Fruit fly (Drosophila melanogaster) whole organism, embryonic: ENCODE measurements around the gene CG13041.

ENCODE experiments used
- Abd-B ChIP-seq: fragments of 200-800 bp; sonication (Bioruptor generic); optimal IDR thresholded peaks from 2 replicates; lab custom pipeline; 2018; ENCODE audit warnings: missing biosample characterization, mild to moderate bottlenecking, missing genetic modification characterization, moderate library complexity
- Bgb ChIP-seq: fragments of 200-800 bp; sonication (Bioruptor generic); IDR thresholded peaks from 2 replicates; pipeline ENCODE4 v1.3.6; 2022; ENCODE audit warnings: missing biosample characterization, missing genetic modification characterization; ENCODE audit not compliant: partially characterized antibody
- CG10267 ChIP-seq: fragments of 200-800 bp; sonication (Bioruptor generic); optimal IDR thresholded peaks from 2 replicates; lab custom pipeline; 2018; ENCODE audit warnings: missing biosample characterization, mild to moderate bottlenecking, missing genetic modification characterization, moderate library complexity
- CG11247 ChIP-seq: fragments of 200-800 bp; sonication (Bioruptor generic); IDR thresholded peaks from 2 replicates; pipeline ENCODE4 v1.3.6; 2022; ENCODE audit warnings: missing biosample characterization, missing genetic modification characterization
- CG12071 ChIP-seq: fragments of 200-800 bp; sonication (Bioruptor generic); optimal IDR thresholded peaks from 3 replicates; lab custom pipeline; 2018; ENCODE audit warnings: missing biosample characterization, mild to moderate bottlenecking, missing genetic modification characterization
- CG12942 ChIP-seq: fragments of 200-800 bp; sonication (Bioruptor generic); optimal IDR thresholded peaks from 3 replicates; lab custom pipeline; 2016; ENCODE audit warnings: missing biosample characterization, missing genetic modification characterization
- CG14965 ChIP-seq: fragments of 200-800 bp; sonication (Bioruptor generic); optimal IDR thresholded peaks from 2 replicates; lab custom pipeline; 2016; ENCODE audit warnings: missing biosample characterization, missing genetic modification characterization, borderline replicate concordance
- CG16815 ChIP-seq: fragments of 200-800 bp; sonication (Bioruptor generic); optimal IDR thresholded peaks from 3 replicates; lab custom pipeline; 2017; ENCODE audit warnings: missing biosample characterization, mild to moderate bottlenecking, missing genetic modification characterization
- CG2199 ChIP-seq: fragments of 200-800 bp; sonication (Bioruptor generic); IDR thresholded peaks from 3 replicates; pipeline ENCODE4 v1.3.6; 2022; ENCODE audit warnings: missing biosample characterization, missing genetic modification characterization
- CG30431 ChIP-seq: fragments of 200-800 bp; sonication (Bioruptor generic); optimal IDR thresholded peaks from 2 replicates; lab custom pipeline; 2017; ENCODE audit warnings: missing biosample characterization, missing genetic modification characterization
- CG3281 ChIP-seq: fragments of 200-800 bp; sonication (Bioruptor generic); optimal IDR thresholded peaks from 3 replicates; lab custom pipeline; 2017; ENCODE audit warnings: missing biosample characterization, mild to moderate bottlenecking, missing genetic modification characterization
- CG4328 ChIP-seq: fragments of 200-800 bp; sonication (Bioruptor generic); optimal IDR thresholded peaks from 3 replicates; lab custom pipeline; 2017; ENCODE audit warnings: missing biosample characterization, missing genetic modification reagents, missing genetic modification characterization
- CG4404 ChIP-seq: fragments of 200-800 bp; sonication (Bioruptor generic); IDR thresholded peaks from 2 replicates; pipeline ENCODE4 v1.3.6; 2022; ENCODE audit warnings: missing biosample characterization, missing genetic modification characterization
- CG5180 ChIP-seq: fragments of 200-800 bp; sonication (Bioruptor generic); optimal IDR thresholded peaks from 3 replicates; lab custom pipeline; 2017; ENCODE audit warnings: missing biosample characterization, missing genetic modification characterization, mild to moderate bottlenecking, moderate library complexity, missing genetic modification reagents
- CG5245 ChIP-seq: fragments of 200-800 bp; sonication (Bioruptor generic); optimal IDR thresholded peaks from 3 replicates; lab custom pipeline; 2016; ENCODE audit warnings: missing biosample characterization, missing genetic modification characterization
- CG6791 ChIP-seq: fragments of 200-800 bp; sonication (Bioruptor generic); IDR thresholded peaks from 3 replicates; pipeline ENCODE4 v1.3.6; 2022; ENCODE audit warnings: missing biosample characterization, missing genetic modification characterization; ENCODE audit not compliant: partially characterized antibody
- Dip2 ChIP-seq: fragments of 200-800 bp; sonication (Bioruptor generic); IDR thresholded peaks from 2 replicates; pipeline ENCODE4 v1.3.6; 2022; ENCODE audit warnings: missing biosample characterization, missing genetic modification characterization
- Elba2 ChIP-seq: fragments of 200-800 bp; sonication (Bioruptor generic); optimal IDR thresholded peaks from 3 replicates; lab custom pipeline; 2016; ENCODE audit warnings: missing biosample characterization, missing genetic modification characterization
- Fer1 ChIP-seq: fragments of 200-800 bp; sonication (Bioruptor generic); optimal IDR thresholded peaks from 2 replicates; lab custom pipeline; 2017; ENCODE audit warnings: missing biosample characterization, mild to moderate bottlenecking, missing genetic modification characterization
- Fer3 ChIP-seq: fragments of 200-800 bp; sonication (Bioruptor generic); optimal IDR thresholded peaks from 2 replicates; lab custom pipeline; 2018; ENCODE audit warnings: missing biosample characterization, mild to moderate bottlenecking, missing genetic modification characterization, moderate library complexity
- Hand ChIP-seq: fragments of 200-800 bp; sonication (Bioruptor generic); optimal IDR thresholded peaks from 2 replicates; lab custom pipeline; 2017; ENCODE audit warnings: mild to moderate bottlenecking, missing biosample characterization, missing genetic modification reagents, missing genetic modification characterization
- HmgD ChIP-seq: fragments of 200-800 bp; sonication (Bioruptor generic); optimal IDR thresholded peaks from 3 replicates; lab custom pipeline; 2016; ENCODE audit warnings: missing biosample characterization, missing genetic modification characterization
- Ssrp ChIP-seq: fragments of 200-800 bp; sonication (Bioruptor generic); optimal IDR thresholded peaks from 2 replicates; lab custom pipeline; 2018; ENCODE audit warnings: missing biosample characterization, mild to moderate bottlenecking, missing genetic modification characterization, moderate library complexity
- Xrp1 ChIP-seq: fragments of 200-800 bp; sonication (Bioruptor generic); IDR thresholded peaks from 2 replicates; pipeline ENCODE4 v1.3.6; 2022; ENCODE audit warnings: missing biosample characterization, missing genetic modification characterization
- az2 ChIP-seq: fragments of 200-800 bp; sonication (Bioruptor generic); optimal IDR thresholded peaks from 3 replicates; lab custom pipeline; 2016; ENCODE audit warnings: missing biosample characterization, missing genetic modification characterization
- btn ChIP-seq: fragments of 200-800 bp; sonication (Bioruptor generic); optimal IDR thresholded peaks from 2 replicates; lab custom pipeline; 2016; ENCODE audit warnings: missing biosample characterization, missing genetic modification characterization
- cato ChIP-seq: fragments of 200-800 bp; sonication (Bioruptor generic); optimal IDR thresholded peaks from 2 replicates; lab custom pipeline; 2016; ENCODE audit warnings: missing biosample characterization, missing genetic modification characterization, borderline replicate concordance
- chinmo ChIP-seq: fragments of 200-800 bp; sonication (Bioruptor generic); IDR thresholded peaks from 4 replicates; pipeline ENCODE4 v1.3.6; 2022; ENCODE audit warnings: missing biosample characterization, missing genetic modification characterization; ENCODE audit not compliant: partially characterized antibody
- da ChIP-seq: fragments of 200-800 bp; sonication (Bioruptor generic); optimal IDR thresholded peaks from 2 replicates; lab custom pipeline; 2016; ENCODE audit warnings: missing biosample characterization, missing genetic modification characterization
- dysf ChIP-seq: fragments of 200-800 bp; sonication (Bioruptor generic); IDR thresholded peaks from 3 replicates; pipeline ENCODE4 v1.3.6; 2022; ENCODE audit warnings: missing biosample characterization, missing genetic modification characterization
- ems ChIP-seq: fragments of 200-800 bp; sonication (Bioruptor generic); optimal IDR thresholded peaks from 3 replicates; lab custom pipeline; 2016; ENCODE audit warnings: missing biosample characterization, missing genetic modification characterization
- eve ChIP-seq, 2 experiments: fragments of >200 bp; optimal IDR thresholded peaks; 2 replicates each; lab custom pipeline; 2017; ENCODE audit warnings: missing biosample characterization in 2 of 2, missing genetic modification characterization in 2 of 2
- fd96Cb ChIP-seq: fragments of 200-800 bp; sonication (Bioruptor generic); optimal IDR thresholded peaks from 2 replicates; lab custom pipeline; 2018; ENCODE audit warnings: missing biosample characterization, mild to moderate bottlenecking, missing genetic modification characterization, moderate library complexity
- gcm ChIP-seq: fragments of 200-800 bp; sonication (Bioruptor generic); optimal IDR thresholded peaks from 2 replicates; lab custom pipeline; 2019; ENCODE audit warnings: missing biosample characterization, mild to moderate bottlenecking, missing genetic modification characterization, moderate library complexity
- gt ChIP-seq: fragments of 200-800 bp; sonication (Bioruptor generic); IDR thresholded peaks from 2 replicates; pipeline ENCODE4 v1.3.6; 2022; ENCODE audit warnings: missing biosample characterization, missing genetic modification characterization
- hkb ChIP-seq, 2 experiments: fragments of 200-800 bp in 1 of 2; fragments of >200 bp in 1 of 2; sonication (Bioruptor generic) in 1 of 2; IDR thresholded peaks in 1 of 2; optimal IDR thresholded peaks in 1 of 2; 2 replicates each; pipeline versions ENCODE4 v1.3.6 to Lab custom; 2017 to 2022; ENCODE audit warnings: missing biosample characterization in 1 of 2, missing genetic modification characterization in 1 of 2
- jing ChIP-seq: fragments of 200-800 bp; sonication (Bioruptor generic); optimal IDR thresholded peaks from 2 replicates; lab custom pipeline; 2018; ENCODE audit warnings: missing biosample characterization, mild to moderate bottlenecking, missing genetic modification characterization
- maf-S ChIP-seq: fragments of 200-800 bp; sonication (Bioruptor generic); optimal IDR thresholded peaks from 2 replicates; lab custom pipeline; 2016; ENCODE audit warnings: missing biosample characterization, missing genetic modification characterization
- peb ChIP-seq: fragments of 200-800 bp; sonication (Bioruptor generic); IDR thresholded peaks from 2 replicates; pipeline ENCODE4 v1.3.6; 2022; ENCODE audit warnings: missing biosample characterization, missing genetic modification characterization
- ranshi ChIP-seq: fragments of 200-800 bp; sonication (Bioruptor generic); IDR thresholded peaks from 2 replicates; pipeline ENCODE4 v1.3.6; 2022; ENCODE audit warnings: missing biosample characterization, missing genetic modification characterization
- slou ChIP-seq: fragments of 200-800 bp; sonication (Bioruptor generic); optimal IDR thresholded peaks from 3 replicates; lab custom pipeline; 2016; ENCODE audit warnings: missing biosample characterization, missing genetic modification characterization
- stwl ChIP-seq: fragments of 200-800 bp; sonication (Bioruptor generic); optimal IDR thresholded peaks from 3 replicates; lab custom pipeline; 2018; ENCODE audit warnings: missing biosample characterization, mild to moderate bottlenecking, missing genetic modification characterization, moderate library complexity
- tap ChIP-seq: fragments of 200-800 bp; optimal IDR thresholded peaks from 3 replicates; lab custom pipeline; 2019; ENCODE audit warnings: missing biosample characterization, mild to moderate bottlenecking, missing genetic modification characterization, moderate library complexity
- tio ChIP-seq: fragments of 200-800 bp; sonication (Bioruptor generic); optimal IDR thresholded peaks from 2 replicates; lab custom pipeline; 2017; ENCODE audit warnings: missing biosample characterization, missing genetic modification characterization, inconsistent platforms
- tll ChIP-seq, 2 experiments: fragments of 200-800 bp in 1 of 2; fragments of >200 bp in 1 of 2; sonication (Bioruptor generic) in 1 of 2; optimal IDR thresholded peaks; 2 replicates each; lab custom pipeline; 2017 to 2019; ENCODE audit warnings: missing biosample characterization in 2 of 2, missing genetic modification characterization in 2 of 2, mild to moderate bottlenecking in 1 of 2, moderate library complexity in 1 of 2
- ttk ChIP-seq: fragments of 200-800 bp; sonication (Bioruptor generic); IDR thresholded peaks from 2 replicates; pipeline ENCODE4 v2.1.2; 2022; ENCODE audit warnings: missing biosample characterization, missing genetic modification characterization
- twi ChIP-seq: fragments of 200-800 bp; optimal IDR thresholded peaks from 2 replicates; lab custom pipeline; 2019; ENCODE audit warnings: missing biosample characterization, mild to moderate bottlenecking, missing genetic modification characterization, moderate library complexity
- unc-4 ChIP-seq: fragments of 200-800 bp; sonication (Bioruptor generic); IDR thresholded peaks from 2 replicates; pipeline ENCODE4 v1.3.6; 2022; ENCODE audit warnings: missing biosample characterization, missing genetic modification characterization; ENCODE audit not compliant: partially characterized antibody
- wor ChIP-seq: fragments of 200-800 bp; sonication (Bioruptor generic); IDR thresholded peaks from 2 replicates; pipeline ENCODE4 v1.3.6; 2022; ENCODE audit warnings: missing biosample characterization, missing genetic modification characterization
- zen ChIP-seq: fragments of 200-800 bp; sonication (Bioruptor generic); optimal IDR thresholded peaks from 3 replicates; lab custom pipeline; 2018; ENCODE audit warnings: missing biosample characterization, mild to moderate bottlenecking, missing genetic modification characterization, moderate library complexity

The CG13041 gene

dm6 chr3L:16309972-16310371 lies 9.4 kb downstream of the CG13041 start (continued):
- TF ChIP-seq Fer3 (tag; lab: Kevin White, UChicago) (peak; percentile 2), peb (GFP tag; lab: Robert Waterston, UW) (no peak), maf-S (GFP tag; lab: Kevin White, UChicago) (no peak), slou (GFP tag; lab: Kevin White, UChicago) (no peak), tio (GFP tag; lab: Kevin White, UChicago) (no peak), ranshi (0 out of 2 replicates have a peak, but pooled peaks have one; percentile 29), hkb (optimal IDR thresholded peaks at IDR 0.05; lab: Kevin White, UChicago) (no peak), hkb (GFP tag; IDR thresholded peaks at IDR 0.05; lab: Robert Waterston, UW) (0 out of 2 replicates have a peak, but pooled peaks have one; percentile 31), Fer1 (GFP tag; lab: Kevin White, UChicago) (no peak), twi (tag; lab: Kevin White, UChicago) (no peak), CG2199 (GFP tag; lab: Robert Waterston, UW) (no peak), gt (no peak), unc-4 (GFP tag; lab: Robert Waterston, UW) (no peak), HmgD (GFP tag; lab: Kevin White, UChicago) (no peak), zen (tag; lab: Kevin White, UChicago) (no peak), CG4328 (no peak), CG6791 (GFP tag; lab: Robert Waterston, UW) (no peak), CG3281 (peak; percentile 27), chinmo (GFP tag; lab: Robert Waterston, UW) (0 out of 4 replicates have a peak, but pooled peaks have one; percentile 24), CG4404 (GFP tag; lab: Robert Waterston, UW) (no peak), Xrp1 (GFP tag; lab: Robert Waterston, UW) (no peak), Ssrp (tag; lab: Kevin White, UChicago) (no peak), wor (GFP tag; lab: Robert Waterston, UW) (no peak), da (GFP tag; lab: Kevin White, UChicago) (no peak), tll (GFP tag; optimal IDR thresholded peaks at IDR 0.05; lab: Kevin White, UChicago) (no peak), Dip2 (GFP tag; lab: Robert Waterston, UW) (no peak), Bgb (no peak), CG16815 (peak; percentile 14), CG10267 (no peak), az2 (no peak), Elba2 (no peak), eve (GFP tag; optimal IDR thresholded peaks at IDR 0.05; lab: Kevin White, UChicago) (no peak), stwl (tag; lab: Kevin White, UChicago) (no peak), ttk (GFP tag; lab: Robert Waterston, UW) (no peak), fd96Cb (tag; lab: Kevin White, UChicago) (no peak), CG5245 (GFP tag; lab: Kevin White, UChicago) (no peak), tap (no peak), btn (GFP tag; lab: Kevin White, UChicago) (no peak), CG12942 (no peak), gcm (no peak), ems (no peak), dysf (GFP tag; lab: Robert Waterston, UW) (0 out of 3 replicates have a peak, but pooled peaks have one; percentile 14), jing (no peak), CG11247 (GFP tag; lab: Robert Waterston, UW) (peak; percentile 49), CG30431 (no peak), CG14965 (GFP tag; lab: Kevin White, UChicago) (no peak), cato (GFP tag; lab: Kevin White, UChicago) (no peak), CG5180 (no peak), CG12071 (no peak), Abd-B (GFP tag; lab: Kevin White, UChicago) (no peak), Hand (GFP tag; lab: Kevin White, UChicago) (no peak)
